Fruit fly (Drosophila melanogaster) whole organism, embryonic: ENCODE measurements around the gene CG42820.

Experiments
- Abd-B ChIP-seq: fragments of 200-800 bp; sonication (Bioruptor generic); optimal IDR thresholded peaks from 2 replicates; lab custom pipeline; 2018; ENCODE audit warnings: missing biosample characterization, mild to moderate bottlenecking, missing genetic modification characterization, moderate library complexity
- Aef1 ChIP-seq: fragments of 200-800 bp; sonication (Bioruptor generic); IDR thresholded peaks from 3 replicates; pipeline ENCODE4 v1.3.6; 2022; ENCODE audit warnings: missing biosample characterization, missing genetic modification characterization
- CG10147 ChIP-seq: fragments of 200-800 bp; sonication (Bioruptor generic); optimal IDR thresholded peaks from 2 replicates; lab custom pipeline; 2019; ENCODE audit warnings: missing biosample characterization, mild to moderate bottlenecking, missing genetic modification characterization, moderate library complexity
- CG10366 ChIP-seq: fragments of 200-800 bp; sonication (Bioruptor generic); IDR thresholded peaks from 2 replicates; pipeline ENCODE4 v1.3.6; 2022; ENCODE audit warnings: missing biosample characterization, missing genetic modification characterization
- CG10543 ChIP-seq: fragments of 200-800 bp; sonication (Bioruptor generic); optimal IDR thresholded peaks from 3 replicates; lab custom pipeline; 2017; ENCODE audit warnings: missing biosample characterization, mild to moderate bottlenecking, missing genetic modification characterization, moderate library complexity
- CG11504 ChIP-seq: fragments of 200-800 bp; sonication (Bioruptor generic); optimal IDR thresholded peaks from 3 replicates; lab custom pipeline; 2019; ENCODE audit warnings: missing biosample characterization, mild to moderate bottlenecking, missing genetic modification characterization, moderate library complexity
- CG11695 ChIP-seq: fragments of 200-800 bp; sonication (Bioruptor generic); IDR thresholded peaks from 3 replicates; pipeline ENCODE4 v1.3.6; 2022; ENCODE audit warnings: missing biosample characterization, missing genetic modification characterization
- CG12391 ChIP-seq: fragments of 200-800 bp; sonication (Bioruptor generic); optimal IDR thresholded peaks from 3 replicates; lab custom pipeline; 2018; ENCODE audit warnings: missing biosample characterization, mild to moderate bottlenecking, missing genetic modification characterization, moderate library complexity
- CG12942 ChIP-seq: fragments of 200-800 bp; sonication (Bioruptor generic); optimal IDR thresholded peaks from 3 replicates; lab custom pipeline; 2016; ENCODE audit warnings: missing biosample characterization, missing genetic modification characterization
- CG1602 ChIP-seq: fragments of 200-800 bp; sonication (Bioruptor generic); optimal IDR thresholded peaks from 3 replicates; lab custom pipeline; 2016; ENCODE audit warnings: missing biosample characterization, missing genetic modification characterization
- CG1647 ChIP-seq: fragments of 200-800 bp; sonication (Bioruptor generic); optimal IDR thresholded peaks from 3 replicates; lab custom pipeline; 2016; ENCODE audit warnings: missing biosample characterization, missing genetic modification characterization
- CG17568 ChIP-seq: fragments of 200-800 bp; sonication (Bioruptor generic); optimal IDR thresholded peaks from 2 replicates; lab custom pipeline; 2018; ENCODE audit warnings: missing biosample characterization, mild to moderate bottlenecking, missing genetic modification characterization, moderate library complexity
- CG18011 ChIP-seq: fragments of 200-800 bp; sonication (Bioruptor generic); optimal IDR thresholded peaks from 2 replicates; lab custom pipeline; 2017; ENCODE audit warnings: missing biosample characterization, missing genetic modification characterization, mild to moderate bottlenecking, moderate library complexity, missing genotype
- CG2678 ChIP-seq: fragments of 200-800 bp; sonication (Bioruptor generic); optimal IDR thresholded peaks from 3 replicates; lab custom pipeline; 2019; ENCODE audit warnings: missing biosample characterization, mild to moderate bottlenecking, missing genetic modification characterization, moderate library complexity
- CG2875 ChIP-seq: fragments of 200-800 bp; sonication (Bioruptor generic); optimal IDR thresholded peaks from 2 replicates; lab custom pipeline; 2017; ENCODE audit warnings: missing biosample characterization, mild to moderate bottlenecking, missing genetic modification characterization, missing genetic modification reagents
- CG33213 ChIP-seq: fragments of 200-800 bp; sonication (Bioruptor generic); optimal IDR thresholded peaks from 3 replicates; lab custom pipeline; 2016; ENCODE audit warnings: missing biosample characterization, missing genetic modification characterization
- CG34224 ChIP-seq: fragments of 200-800 bp; sonication (Bioruptor generic); IDR thresholded peaks from 3 replicates; pipeline ENCODE4 v1.3.6; 2022; ENCODE audit warnings: missing biosample characterization, missing genetic modification characterization; ENCODE audit not compliant: partially characterized antibody
- CG34422 ChIP-seq: fragments of 200-800 bp; sonication (Bioruptor generic); IDR thresholded peaks from 3 replicates; pipeline ENCODE4 v1.3.6; 2022; ENCODE audit warnings: missing biosample characterization, missing genetic modification characterization
- CG3726 ChIP-seq: fragments of 200-800 bp; sonication (Bioruptor generic); IDR thresholded peaks from 3 replicates; pipeline ENCODE4, ENCODE4 v1.3.6; 2022; ENCODE audit warnings: missing biosample characterization, missing genetic modification characterization
- CG5245 ChIP-seq: fragments of 200-800 bp; sonication (Bioruptor generic); optimal IDR thresholded peaks from 3 replicates; lab custom pipeline; 2016; ENCODE audit warnings: missing biosample characterization, missing genetic modification characterization
- CG7963 ChIP-seq: fragments of 200-800 bp; sonication (Bioruptor generic); IDR thresholded peaks from 3 replicates; pipeline ENCODE4 v1.3.6; 2022; ENCODE audit warnings: missing biosample characterization, missing genetic modification characterization; ENCODE audit not compliant: partially characterized antibody
- CG8290 ChIP-seq, 3 experiments: fragments of 200-800 bp; sonication (Bioruptor generic); optimal IDR thresholded peaks; 2 replicates each; lab custom pipeline; 2016 to 2019; ENCODE audit warnings: missing biosample characterization in 3 of 3, missing genetic modification characterization in 3 of 3, mild to moderate bottlenecking in 2 of 3, moderate library complexity in 1 of 3
- Dek ChIP-seq: fragments of 200-800 bp; sonication (Bioruptor generic); optimal IDR thresholded peaks from 3 replicates; lab custom pipeline; 2019; ENCODE audit warnings: missing biosample characterization, mild to moderate bottlenecking, missing genetic modification characterization, moderate library complexity
- Eip74EF ChIP-seq, 2 experiments: fragments of 200-800 bp in 1 of 2; fragments of >200 bp in 1 of 2; sonication (Bioruptor generic) in 1 of 2; optimal IDR thresholded peaks; 2 replicates each; lab custom pipeline; 2017 to 2019; ENCODE audit warnings: missing biosample characterization in 2 of 2, missing genetic modification characterization in 2 of 2, mild to moderate bottlenecking in 1 of 2, moderate library complexity in 1 of 2
- HmgZ ChIP-seq: fragments of 200-800 bp; sonication (Bioruptor generic); optimal IDR thresholded peaks from 2 replicates; lab custom pipeline; 2018; ENCODE audit warnings: missing biosample characterization, mild to moderate bottlenecking, missing genetic modification characterization
- Jarid2 ChIP-seq: fragments of 200-800 bp; sonication (Bioruptor generic); optimal IDR thresholded peaks from 3 replicates; lab custom pipeline; 2017; ENCODE audit warnings: mild to moderate bottlenecking, missing biosample characterization, missing genetic modification reagents, missing genetic modification characterization
- NFAT ChIP-seq: fragments of 200-800 bp; sonication (Bioruptor generic); IDR thresholded peaks from 2 replicates; pipeline ENCODE4 v1.3.6; 2022; ENCODE audit warnings: missing biosample characterization, missing genetic modification characterization
- Nf-YB ChIP-seq: fragments of 200-800 bp; sonication (Bioruptor generic); optimal IDR thresholded peaks from 3 replicates; lab custom pipeline; 2019; ENCODE audit warnings: missing biosample characterization, mild to moderate bottlenecking, missing genetic modification characterization, moderate library complexity
- Optix ChIP-seq: fragments of 200-800 bp; sonication (Bioruptor generic); IDR thresholded peaks from 3 replicates; pipeline ENCODE4 v1.3.6; 2022; ENCODE audit warnings: missing biosample characterization, missing genetic modification characterization
- PHDP ChIP-seq: fragments of 200-800 bp; sonication (Bioruptor generic); optimal IDR thresholded peaks from 3 replicates; lab custom pipeline; 2018; ENCODE audit warnings: missing biosample characterization, mild to moderate bottlenecking, missing genetic modification characterization, moderate library complexity
- Ravus ChIP-seq: fragments of 200-800 bp; sonication (Bioruptor generic); IDR thresholded peaks from 2 replicates; pipeline ENCODE4 v1.3.6; 2022; ENCODE audit warnings: missing biosample characterization, missing genetic modification characterization
- Sin3A ChIP-seq: fragments of >200 bp; optimal IDR thresholded peaks from 2 replicates; lab custom pipeline; 2018
- Six4 ChIP-seq: fragments of 200-800 bp; sonication (Bioruptor generic); optimal IDR thresholded peaks from 2 replicates; lab custom pipeline; 2016; ENCODE audit warnings: missing biosample characterization, missing genetic modification characterization
- Stat92E ChIP-seq, 3 experiments: fragments of >200 bp in 2 of 3; fragments of 200-800 bp in 1 of 3; sonication (Bioruptor generic) in 1 of 3; optimal IDR thresholded peaks; 2 replicates each; lab custom pipeline; 2017 to 2019; ENCODE audit warnings: missing biosample characterization in 3 of 3, missing genetic modification characterization in 3 of 3, mild to moderate bottlenecking in 1 of 3, moderate library complexity in 1 of 3
- Tbp ChIP-seq: fragments of >200 bp; optimal IDR thresholded peaks from 2 replicates; lab custom pipeline; 2018; ENCODE audit warnings: missing biosample characterization, missing genetic modification characterization
- cg ChIP-seq: fragments of 200-800 bp; sonication (Bioruptor generic); optimal IDR thresholded peaks from 3 replicates; lab custom pipeline; 2019; ENCODE audit warnings: missing biosample characterization, mild to moderate bottlenecking, missing genetic modification characterization, moderate library complexity
- crol ChIP-seq: fragments of 200-800 bp; sonication (Bioruptor generic); IDR thresholded peaks from 2 replicates; pipeline ENCODE4 v1.3.6; 2022; ENCODE audit warnings: missing biosample characterization, missing genetic modification characterization
- fd96Cb ChIP-seq: fragments of 200-800 bp; sonication (Bioruptor generic); optimal IDR thresholded peaks from 2 replicates; lab custom pipeline; 2018; ENCODE audit warnings: missing biosample characterization, mild to moderate bottlenecking, missing genetic modification characterization, moderate library complexity
- gsb-n ChIP-seq: fragments of 200-800 bp; sonication (Bioruptor generic); optimal IDR thresholded peaks from 3 replicates; lab custom pipeline; 2018; ENCODE audit warnings: missing biosample characterization, mild to moderate bottlenecking, missing genetic modification characterization
- lov ChIP-seq, 2 experiments: fragments of 200-800 bp in 1 of 2; fragments of >200 bp in 1 of 2; sonication (Bioruptor generic) in 1 of 2; IDR thresholded peaks in 1 of 2; optimal IDR thresholded peaks in 1 of 2; 2 replicates in 1 of 2; 3 replicates in 1 of 2; pipeline versions ENCODE4 v1.3.6 to Lab custom; 2017 to 2022; ENCODE audit warnings: missing biosample characterization in 1 of 2, missing genetic modification characterization in 1 of 2
- maf-S ChIP-seq: fragments of 200-800 bp; sonication (Bioruptor generic); optimal IDR thresholded peaks from 2 replicates; lab custom pipeline; 2016; ENCODE audit warnings: missing biosample characterization, missing genetic modification characterization
- pita ChIP-seq: fragments of 200-800 bp; sonication (Bioruptor generic); optimal IDR thresholded peaks from 2 replicates; lab custom pipeline; 2017; ENCODE audit warnings: missing biosample characterization, mild to moderate bottlenecking, missing genetic modification characterization
- ranshi ChIP-seq: fragments of 200-800 bp; sonication (Bioruptor generic); IDR thresholded peaks from 2 replicates; pipeline ENCODE4 v1.3.6; 2022; ENCODE audit warnings: missing biosample characterization, missing genetic modification characterization
- sisA ChIP-seq: fragments of 200-800 bp; sonication (Bioruptor generic); IDR thresholded peaks from 2 replicates; pipeline ENCODE4 v1.3.6; 2022; ENCODE audit warnings: missing biosample characterization, missing genetic modification characterization
- tin ChIP-seq: fragments of 200-800 bp; sonication (Bioruptor generic); optimal IDR thresholded peaks from 3 replicates; lab custom pipeline; 2016; ENCODE audit warnings: missing biosample characterization, missing genetic modification characterization
- unc-4 ChIP-seq: fragments of 200-800 bp; sonication (Bioruptor generic); IDR thresholded peaks from 2 replicates; pipeline ENCODE4 v1.3.6; 2022; ENCODE audit warnings: missing biosample characterization, missing genetic modification characterization; ENCODE audit not compliant: partially characterized antibody
- usp ChIP-seq: fragments of >200 bp; optimal IDR thresholded peaks from 2 replicates; lab custom pipeline; 2017; ENCODE audit warnings: missing biosample characterization, missing genetic modification characterization
- vvl ChIP-seq: fragments of 200-800 bp; sonication (Bioruptor generic); IDR thresholded peaks from 2 replicates; pipeline ENCODE4 v1.3.6; 2022; ENCODE audit warnings: missing biosample characterization, missing genetic modification characterization
- wek ChIP-seq: fragments of 200-800 bp; sonication (Bioruptor generic); optimal IDR thresholded peaks from 3 replicates; lab custom pipeline; 2018; ENCODE audit warnings: missing biosample characterization, mild to moderate bottlenecking, missing genetic modification characterization, moderate library complexity

Gene CG42820

DNA sequence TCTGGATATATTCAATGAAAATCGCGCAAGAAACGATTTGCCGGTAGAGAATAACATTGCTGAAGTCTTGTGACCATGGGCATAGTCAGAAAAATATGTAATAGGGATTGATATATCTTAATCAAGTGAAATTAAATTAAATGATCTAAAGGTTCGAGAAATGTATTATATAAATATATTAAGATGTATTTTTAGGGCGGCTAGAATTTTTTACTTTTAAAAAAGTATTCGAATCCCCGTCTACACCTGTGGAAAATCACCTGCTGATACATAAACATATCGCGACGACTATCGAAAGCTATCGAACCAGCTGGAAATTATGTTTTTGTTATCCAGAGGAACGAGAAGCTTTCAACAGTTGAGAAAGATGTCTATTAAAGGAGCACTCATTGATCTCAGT lies 15.5 kb downstream of the CG42820 start, which contains the start of the genes CG13390 and CG17294 (continued):
- TF ChIP-seq CG11695 (GFP tag; lab: Robert Waterston, UW) (peak; percentile 100), Aef1 (GFP tag; lab: Robert Waterston, UW) (peak; percentile 100), CG1647 (peak; percentile 95), CG7963 (peak; percentile 58), Eip74EF (GFP tag; optimal IDR thresholded peaks at IDR 0.05; lab: Kevin White, UChicago) (peak in 1 of 2 experiments; percentile 100), Tbp (GFP tag; lab: Kevin White, UChicago) (no peak), crol (peak; percentile 92), gsb-n (tag; lab: Kevin White, UChicago) (peak; percentile 99), Abd-B (peak; percentile 100), CG5245 (peak; percentile 98), CG34224 (GFP tag; lab: Robert Waterston, UW) (peak; percentile 92), CG17568 (GFP tag; lab: Kevin White, UChicago) (peak; percentile 99), CG18011 (peak; percentile 92), wek (peak; percentile 94), vvl (GFP tag; lab: Robert Waterston, UW) (peak; percentile 100), CG2875 (GFP tag; lab: Kevin White, UChicago) (peak; percentile 98), Stat92E (GFP tag; optimal IDR thresholded peaks at IDR 0.05; lab: Kevin White, UChicago) (peak in 1 of 3 experiments; percentile 98), CG11504 (tag; lab: Kevin White, UChicago) (peak; percentile 98), PHDP (tag; lab: Kevin White, UChicago) (peak; percentile 100), NFAT (GFP tag; lab: Robert Waterston, UW) (peak; percentile 100), maf-S (GFP tag; lab: Kevin White, UChicago) (peak; percentile 94), CG12391 (tag; lab: Kevin White, UChicago) (peak; percentile 100), Jarid2 (GFP tag; lab: Kevin White, UChicago) (peak; percentile 95), unc-4 (GFP tag; lab: Robert Waterston, UW) (peak; percentile 88), Ravus (GFP tag; lab: Robert Waterston, UW) (peak; percentile 99), Dek (tag; lab: Kevin White, UChicago) (peak; percentile 100), CG12942 (GFP tag; lab: Kevin White, UChicago) (peak; percentile 99), CG10366 (GFP tag; lab: Robert Waterston, UW) (peak; percentile 99), HmgZ (peak; percentile 100), CG3726 (peak; percentile 99), lov (optimal IDR thresholded peaks at IDR 0.05; lab: Kevin White, UChicago) (no peak), lov (GFP tag; IDR thresholded peaks at IDR 0.05; lab: Robert Waterston, UW) (peak; percentile 99), sisA (GFP tag; lab: Robert Waterston, UW) (peak; percentile 100), fd96Cb (tag; lab: Kevin White, UChicago) (peak; percentile 100), Six4 (GFP tag; lab: Kevin White, UChicago) (peak; percentile 99), ranshi (GFP tag; lab: Robert Waterston, UW) (peak; percentile 100), Nf-YB (peak; percentile 91), pita (no peak), tin (GFP tag; lab: Kevin White, UChicago) (peak; percentile 99), CG10543 (peak; percentile 98), CG2678 (tag; lab: Kevin White, UChicago) (peak; percentile 100), CG34422 (peak; percentile 100), CG33213 (GFP tag; lab: Kevin White, UChicago) (peak; percentile 93), CG1602 (GFP tag; lab: Kevin White, UChicago) (peak; percentile 99), Sin3A (no peak), cg (GFP tag; lab: Kevin White, UChicago) (no peak), usp (no peak), CG8290 (GFP tag; optimal IDR thresholded peaks at IDR 0.05; lab: Kevin White, UChicago) (peak; percentile 98), CG8290 (tag; optimal IDR thresholded peaks at IDR 0.05; lab: Kevin White, UChicago) (peak; percentile 96 to 98), CG10147 (peak; percentile 99), Optix (GFP tag; lab: Robert Waterston, UW) (peak; percentile 96)
